Worm (Caenorhabditis elegans): Measurements from ENCODE around the gene npr-15.

Gene npr-15

DNA sequence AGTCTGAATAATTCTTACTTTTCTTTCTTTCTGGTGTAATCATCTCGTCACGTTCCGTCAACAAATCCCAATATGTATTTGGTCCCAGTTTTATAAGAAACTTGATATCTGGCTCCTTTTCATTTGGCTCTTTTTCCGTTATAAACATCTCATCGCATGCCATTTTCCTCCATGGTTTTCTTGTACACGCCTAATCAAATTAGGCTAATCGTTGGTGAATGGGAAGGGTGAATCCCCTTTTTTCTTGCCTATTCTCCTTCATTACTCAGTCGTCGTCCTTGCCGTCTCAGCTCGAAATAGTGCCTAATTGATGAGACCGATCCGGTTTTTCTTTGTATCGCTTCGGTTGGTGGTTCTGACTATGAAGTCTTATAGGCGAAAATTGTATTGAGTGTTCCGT, 60.3 kb downstream of the npr-15 start:
- TF ChIP-seq mcd-1 (GFP tag; IDR thresholded peaks at IDR 0.05) (no peak), hlh-26 (GFP tag; conservative IDR thresholded peaks at IDR 0.05) (no peak), zim-3 (tag; optimal IDR thresholded peaks at IDR 0.05) (no peak), B0035.1 (tag; optimal IDR thresholded peaks at IDR 0.05) (no peak), snpc-3.4 (tag; optimal IDR thresholded peaks at IDR 0.05) (no peak), mes-4 (tag; optimal IDR thresholded peaks at IDR 0.05) (no peak), mxl-1 (tag; optimal IDR thresholded peaks at IDR 0.05) (no peak), gei-17 (GFP tag; optimal IDR thresholded peaks at IDR 0.05) (no peak), mel-28 (tag; optimal IDR thresholded peaks at IDR 0.05; ENCODE audit: borderline replicate concordance) (no peak), ekl-4 (GFP tag; IDR thresholded peaks at IDR 0.05) (no peak), tbx-9 (tag; optimal IDR thresholded peaks at IDR 0.05; ENCODE audit: borderline replicate concordance) (no peak), Y56A3A.18 (GFP tag; IDR thresholded peaks at IDR 0.05) (no peak), pbrm-1 (GFP tag; IDR thresholded peaks at IDR 0.05) (no peak), madf-10 (tag; optimal IDR thresholded peaks at IDR 0.05) (no peak), F22D6.2 (tag; optimal IDR thresholded peaks at IDR 0.05) (no peak), B0336.3 (GFP tag; IDR thresholded peaks at IDR 0.05) (no peak), hsf-1 (GFP tag; IDR thresholded peaks at IDR 0.05) (no peak), fkh-3 (tag; optimal IDR thresholded peaks at IDR 0.05) (no peak), B0019.2 (GFP tag; conservative IDR thresholded peaks at IDR 0.05) (no peak)

Measured in whole organism, young adult.